Worm (Caenorhabditis elegans) whole organism, late embryonic: ENCODE data around the gene F19F10.11.

Source experiments
- C08G9.2 ChIP-seq: sonication (generic microtip); optimal IDR thresholded peaks from 2 replicates; lab custom pipeline; 2016; ENCODE audit warnings: mild to moderate bottlenecking, missing genetic modification characterization, moderate library complexity, missing compliant biosample characterization
- ceh-2 ChIP-seq: sonication (generic microtip); optimal IDR thresholded peaks from 2 replicates; lab custom pipeline; 2016; ENCODE audit warnings: missing genotype, missing genetic modification characterization, missing compliant biosample characterization
- elt-4 ChIP-seq: sonication (generic microtip); optimal IDR thresholded peaks from 2 replicates; lab custom pipeline; 2016; ENCODE audit warnings: missing genetic modification characterization, missing compliant biosample characterization
- ets-4 ChIP-seq: sonication (generic microtip); optimal IDR thresholded peaks from 2 replicates; lab custom pipeline; 2016; ENCODE audit warnings: missing genetic modification characterization, missing compliant biosample characterization
- hlh-30 ChIP-seq: sonication (generic microtip); optimal IDR thresholded peaks from 2 replicates; lab custom pipeline; 2017; ENCODE audit warnings: antibody characterized with exemption, missing genetic modification characterization, missing compliant biosample characterization; ENCODE audit not compliant: insufficient read depth
- nhr-11 ChIP-seq: fragments of 150-350 bp; optimal IDR thresholded peaks from 2 replicates; lab custom pipeline; 2014; ENCODE audit warnings: missing biosample characterization, missing genetic modification characterization
- npax-4 ChIP-seq: sonication (generic microtip); optimal IDR thresholded peaks from 2 replicates; lab custom pipeline; 2016; ENCODE audit warnings: missing genetic modification characterization, missing compliant biosample characterization
- pqm-1 ChIP-seq: sonication (generic microtip); optimal IDR thresholded peaks from 2 replicates; lab custom pipeline; 2016; ENCODE audit warnings: missing genetic modification characterization, missing compliant biosample characterization
- sox-2 ChIP-seq: fragments of 200-800 bp; sonication (Bioruptor generic); IDR thresholded peaks from 2 replicates; pipeline ENCODE4 v1.3.6; 2022; ENCODE audit warnings: missing genetic modification reagents, missing genetic modification characterization, missing compliant biosample characterization
- tbx-2 ChIP-seq: sonication (generic microtip); optimal IDR thresholded peaks from 2 replicates; lab custom pipeline; 2016; ENCODE audit warnings: missing genetic modification characterization, missing compliant biosample characterization

DNA sequence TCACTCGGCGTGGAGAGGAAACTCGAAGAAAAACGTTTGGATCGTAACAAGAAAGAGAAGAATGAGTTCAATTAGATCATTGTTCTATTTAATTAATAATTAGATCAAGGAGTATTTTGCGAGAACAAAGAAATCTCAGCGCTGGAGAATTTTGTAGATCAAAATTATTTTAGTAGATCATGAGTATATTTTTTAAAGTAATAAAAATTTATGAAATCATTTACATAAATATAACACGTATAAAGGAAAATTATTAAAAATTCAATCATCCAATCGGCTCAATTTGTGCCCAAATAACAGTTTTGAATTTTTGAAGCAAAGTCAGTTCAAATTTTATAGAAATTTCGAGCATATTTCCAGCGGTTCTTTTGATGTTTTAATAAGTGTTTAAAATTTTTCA is 36.6 kb upstream of the F19F10.11 start, which contains the start of gene C50E3.13:
- TF ChIP-seq ceh-2 (tag; lab: Kevin White, UChicago) = no peak
- TF ChIP-seq elt-4 (tag; lab: Kevin White, UChicago) = no peak
- no peak for TF ChIP-seq hlh-30
- no peak for TF ChIP-seq nhr-11 (tag; lab: Kevin White, UChicago)
- TF ChIP-seq C08G9.2 (tag; lab: Kevin White, UChicago) = no peak
- no peak for TF ChIP-seq npax-4 (tag; lab: Kevin White, UChicago)
- no peak for TF ChIP-seq sox-2 (GFP tag; lab: Robert Waterston, UW)
- no peak for TF ChIP-seq pqm-1
- TF ChIP-seq ets-4 (tag; lab: Kevin White, UChicago) = no peak
- no peak for TF ChIP-seq tbx-2
